Worm (Caenorhabditis elegans) whole organism, L2 larva: Measurements from ENCODE around the gene col-168.

Source experiments
- C34F6.9 ChIP-seq: fragments of 150-350 bp; optimal IDR thresholded peaks from 2 replicates; lab custom pipeline; 2014; ENCODE audit warnings: missing biosample characterization, missing genetic modification characterization
- F13H6.1 ChIP-seq: sonication (generic microtip); optimal IDR thresholded peaks from 2 replicates; lab custom pipeline; 2016; ENCODE audit warnings: missing genetic modification characterization, missing compliant biosample characterization
- alr-1 ChIP-seq: fragments of 150-350 bp; optimal IDR thresholded peaks from 2 replicates; lab custom pipeline; 2014; ENCODE audit warnings: missing biosample characterization, missing genetic modification characterization
- blmp-1 ChIP-seq: sonication (generic microtip); optimal IDR thresholded peaks from 2 replicates; lab custom pipeline; 2017; ENCODE audit warnings: missing genetic modification characterization, mild to moderate bottlenecking, missing compliant biosample characterization, antibody characterized with exemption, moderate library complexity; ENCODE audit not compliant: insufficient read depth
- ceh-82 ChIP-seq: fragments of 150-350 bp; optimal IDR thresholded peaks from 2 replicates; lab custom pipeline; 2014; ENCODE audit warnings: missing biosample characterization, missing genetic modification characterization
- egl-27 ChIP-seq: sonication (generic microtip); optimal IDR thresholded peaks from 3 replicates; lab custom pipeline; 2017; ENCODE audit warnings: missing biosample characterization, missing genetic modification reagents, missing genetic modification characterization
- elt-1 ChIP-seq: fragments of 150-350 bp; optimal IDR thresholded peaks from 2 replicates; lab custom pipeline; 2014; ENCODE audit warnings: missing biosample characterization, missing genetic modification characterization
- gmeb-1 ChIP-seq: fragments of 150-350 bp; optimal IDR thresholded peaks from 2 replicates; lab custom pipeline; 2014; ENCODE audit warnings: missing biosample characterization, missing genetic modification characterization
- lin-11 ChIP-seq: fragments of 150-350 bp; sonication (generic microtip); optimal IDR thresholded peaks from 2 replicates; lab custom pipeline; 2014; ENCODE audit warnings: missing biosample characterization, missing genetic modification characterization, inconsistent platforms, mixed read lengths
- lin-13 ChIP-seq: fragments of 150-350 bp; optimal IDR thresholded peaks from 2 replicates; lab custom pipeline; 2014; ENCODE audit warnings: missing biosample characterization, missing genetic modification reagents, missing genetic modification characterization
- lin-39 ChIP-seq: fragments of 150-350 bp; optimal IDR thresholded peaks from 2 replicates; lab custom pipeline; 2014; ENCODE audit warnings: missing biosample characterization, missing genetic modification reagents, missing genetic modification characterization
- lsy-2 ChIP-seq, 2 experiments: fragments of 150-350 bp in 1 of 2; sonication (generic microtip) in 1 of 2; optimal IDR thresholded peaks; 2 replicates each; lab custom pipeline; 2014 to 2017; ENCODE audit warnings: missing biosample characterization in 2 of 2, missing genetic modification characterization in 2 of 2
- mab-5 ChIP-seq: fragments of 150-350 bp; optimal IDR thresholded peaks from 2 replicates; lab custom pipeline; 2014; ENCODE audit warnings: missing biosample characterization, missing genetic modification characterization
- mdl-1 ChIP-seq, 2 experiments: fragments of 150-350 bp in 1 of 2; sonication (generic microtip) in 1 of 2; optimal IDR thresholded peaks; 2 replicates each; lab custom pipeline; 2017; ENCODE audit warnings: missing biosample characterization in 2 of 2, missing genetic modification characterization in 2 of 2
- nhr-10 ChIP-seq: sonication (generic microtip); optimal IDR thresholded peaks from 2 replicates; lab custom pipeline; 2017; ENCODE audit warnings: missing biosample characterization, missing genetic modification characterization
- nhr-11 ChIP-seq: fragments of 150-350 bp; optimal IDR thresholded peaks from 2 replicates; lab custom pipeline; 2014; ENCODE audit warnings: missing biosample characterization, missing genetic modification characterization
- nhr-12 ChIP-seq: fragments of 150-350 bp; optimal IDR thresholded peaks from 2 replicates; lab custom pipeline; 2014; ENCODE audit warnings: missing biosample characterization, missing genetic modification characterization
- nhr-129 ChIP-seq: fragments of 150-350 bp; optimal IDR thresholded peaks from 2 replicates; lab custom pipeline; 2014; ENCODE audit warnings: missing biosample characterization, missing genetic modification characterization
- nhr-23 ChIP-seq: fragments of 150-350 bp; optimal IDR thresholded peaks from 2 replicates; lab custom pipeline; 2014; ENCODE audit warnings: missing biosample characterization, missing genetic modification reagents, missing genetic modification characterization
- nhr-237 ChIP-seq: fragments of 150-350 bp; optimal IDR thresholded peaks from 2 replicates; lab custom pipeline; 2014; ENCODE audit warnings: missing biosample characterization, missing genetic modification characterization
- nhr-77 ChIP-seq: fragments of 150-350 bp; optimal IDR thresholded peaks from 2 replicates; lab custom pipeline; 2014; ENCODE audit warnings: missing biosample characterization, missing genetic modification characterization
- sem-4 ChIP-seq: fragments of 150-350 bp; optimal IDR thresholded peaks from 2 replicates; lab custom pipeline; 2014; ENCODE audit warnings: missing biosample characterization, missing genetic modification reagents, missing genetic modification characterization
- skn-1 ChIP-seq: sonication (generic microtip); optimal IDR thresholded peaks from 2 replicates; lab custom pipeline; 2017; ENCODE audit warnings: missing biosample characterization, missing genetic modification characterization
- sma-3 ChIP-seq: sonication (generic microtip); optimal IDR thresholded peaks from 2 replicates; lab custom pipeline; 2016; ENCODE audit warnings: missing genetic modification reagents, missing genetic modification characterization, missing compliant biosample characterization
- sma-9 ChIP-seq, 2 experiments: fragments of 150-350 bp in 1 of 2; sonication (generic microtip) in 1 of 2; optimal IDR thresholded peaks; 2 replicates each; lab custom pipeline; 2014 to 2016; ENCODE audit warnings: missing genetic modification characterization in 2 of 2, mild to moderate bottlenecking in 1 of 2, missing biosample characterization in 1 of 2, missing compliant biosample characterization in 1 of 2, missing genetic modification reagents in 1 of 2, moderate library complexity in 1 of 2
- snpc-4 ChIP-seq: fragments of 150-350 bp; optimal IDR thresholded peaks from 2 replicates; lab custom pipeline; 2014; ENCODE audit warnings: missing biosample characterization, missing genetic modification characterization
- unc-39 ChIP-seq: fragments of 150-350 bp; optimal IDR thresholded peaks from 2 replicates; lab custom pipeline; 2014; ENCODE audit warnings: missing biosample characterization, missing genetic modification characterization
- unc-62 ChIP-seq: fragments of 150-350 bp; optimal IDR thresholded peaks from 2 replicates; lab custom pipeline; 2014; ENCODE audit warnings: missing biosample characterization, missing genetic modification reagents, missing genetic modification characterization
- zag-1 ChIP-seq: fragments of 150-350 bp; optimal IDR thresholded peaks from 2 replicates; lab custom pipeline; 2014; ENCODE audit warnings: missing biosample characterization, missing genetic modification characterization
- ztf-1 ChIP-seq: fragments of 200-800 bp; sonication (Bioruptor generic); conservative IDR thresholded peaks from 2 replicates; pipeline ENCODE4 v1.3.6; 2022; ENCODE audit warnings: missing genetic modification characterization, missing compliant biosample characterization
- ztf-4 ChIP-seq: fragments of 150-350 bp; optimal IDR thresholded peaks from 2 replicates; lab custom pipeline; 2014; ENCODE audit warnings: missing biosample characterization, missing genetic modification characterization

Gene col-168

ce11 chrX:6353763-6354162 is 27.6 kb downstream of the col-168 start:
- TF ChIP-seq C34F6.9 (peak; percentile 26), snpc-4 (no peak)

- TF ChIP-seq unc-39 (no peak), skn-1 (no peak), nhr-237 (tag; lab: Kevin White, UChicago) (no peak), sma-9 (GFP tag; optimal IDR thresholded peaks at IDR 0.05; lab: Kevin White, UChicago) (no peak), sma-9 (tag; optimal IDR thresholded peaks at IDR 0.05; lab: Kevin White, UChicago) (no peak), elt-1 (tag; lab: Kevin White, UChicago) (no peak), egl-27 (tag; lab: Kevin White, UChicago) (no peak), nhr-77 (tag; lab: Kevin White, UChicago) (no peak)
- TF ChIP-seq, all 48 proteins: peak for 0
Measured at ce11 chrX:6355030-6355635, 28.9 kb downstream of the col-168 start, which contains the start of gene C03B1.5. Gene C03B1.5, plus strand, starts transcription at chrX:6355585.

ce11 chrX:6357772-6358171 is 31.6 kb downstream of the col-168 start, which contains the start of gene C03B1.10:
Gene C03B1.10, minus strand, starts transcription at chrX:6357872.
- no peak for TF ChIP-seq snpc-4

ce11 chrX:6360077-6360476 is 33.9 kb downstream of the col-168 start:
- TF ChIP-seq nhr-10 (tag; lab: Kevin White, UChicago), result no peak
- TF ChIP-seq ceh-82 (tag; lab: Kevin White, UChicago), result no peak
- TF ChIP-seq nhr-11 (tag; lab: Kevin White, UChicago), result no peak
- no peak for TF ChIP-seq snpc-4
- TF ChIP-seq lin-13 (GFP tag; lab: Kevin White, UChicago), result no peak
- TF ChIP-seq nhr-129 (tag; lab: Kevin White, UChicago), result no peak
- TF ChIP-seq blmp-1, result no peak
- TF ChIP-seq unc-39, result no peak
- TF ChIP-seq lin-39, result no peak
- TF ChIP-seq ztf-1, result no peak
- TF ChIP-seq mab-5 (tag; lab: Kevin White, UChicago), result no peak
- no peak for TF ChIP-seq skn-1
- TF ChIP-seq mdl-1 (tag; optimal IDR thresholded peaks at IDR 0.05; lab: Kevin White, UChicago), result no peak
- no peak for TF ChIP-seq sma-3 (GFP tag; lab: Kevin White, UChicago)
- no peak for TF ChIP-seq ztf-4 (tag; lab: Kevin White, UChicago)
- TF ChIP-seq nhr-12 (tag; lab: Kevin White, UChicago), result no peak
- TF ChIP-seq zag-1 (tag; lab: Kevin White, UChicago), result no peak
- no peak for TF ChIP-seq lsy-2 (tag; optimal IDR thresholded peaks at IDR 0.05; lab: Kevin White, UChicago)

ce11 chrX:6360658-6361057 is 34.5 kb downstream of the col-168 start, which contains the start of gene C03B1.14:
Gene C03B1.14, minus strand, starts transcription at chrX:6360758.
- no peak for TF ChIP-seq mdl-1 (tag; optimal IDR thresholded peaks at IDR 0.05; lab: Kevin White, UChicago)
- TF ChIP-seq alr-1 (tag; lab: Kevin White, UChicago), result no peak
- no peak for TF ChIP-seq nhr-129 (tag; lab: Kevin White, UChicago)
- no peak for TF ChIP-seq sem-4 (tag; lab: Kevin White, UChicago)
- no peak for TF ChIP-seq ztf-1

ce11 chrX:6364196-6364595 is 38.0 kb downstream of the col-168 start, which contains the start of gene C03B1.4:
Gene C03B1.4, plus strand, starts transcription at chrX:6364496.
- TF ChIP-seq C34F6.9, result no peak
- TF ChIP-seq unc-62 (GFP tag; lab: Kevin White, UChicago), result no peak
- TF ChIP-seq gmeb-1 (tag; lab: Kevin White, UChicago), result no peak
- TF ChIP-seq unc-39, result no peak
- no peak for TF ChIP-seq F13H6.1
- TF ChIP-seq nhr-11 (tag; lab: Kevin White, UChicago), result no peak
- TF ChIP-seq nhr-23, result no peak
- no peak for TF ChIP-seq lin-11 (tag; lab: Kevin White, UChicago)
- TF ChIP-seq lin-39, result no peak
- TF ChIP-seq sem-4 (tag; lab: Kevin White, UChicago), result no peak
- no peak for TF ChIP-seq lin-13 (GFP tag; lab: Kevin White, UChicago)
